Fruit fly (Drosophila melanogaster): Measurements from ENCODE around the gene CG10600.

The CG10600 gene

dm6 chr2L:18792806-18793205 is 46.7 kb downstream of the CG10600 start, which contains the start of gene ham:
Gene ham, minus strand, starts transcription at chr2L:18792906.
- TF ChIP-seq Myc (optimal IDR thresholded peaks at IDR 0.05) (no peak), jim (GFP tag; optimal IDR thresholded peaks at IDR 0.05) (no peak), Rel (GFP tag; optimal IDR thresholded peaks at IDR 0.05) (no peak), Rel (tag; optimal IDR thresholded peaks at IDR 0.05) (no peak), CG9705 (GFP tag; optimal IDR thresholded peaks at IDR 0.05) (no peak), tai (GFP tag; optimal IDR thresholded peaks at IDR 0.05) (no peak), Vsx2 (GFP tag; optimal IDR thresholded peaks at IDR 0.05; ENCODE audit: partially characterized antibody) (no peak), usp (GFP tag; optimal IDR thresholded peaks at IDR 0.05) (no peak), rgr (GFP tag; optimal IDR thresholded peaks at IDR 0.05) (no peak), Sp1 (GFP tag; optimal IDR thresholded peaks at IDR 0.05) (no peak), br (GFP tag; optimal IDR thresholded peaks at IDR 0.05) (no peak)

- no peak for TF ChIP-seq Jra (GFP tag; optimal IDR thresholded peaks at IDR 0.05)
- no peak for TF ChIP-seq woc (GFP tag; optimal IDR thresholded peaks at IDR 0.05)
- no peak for TF ChIP-seq Hr83 (GFP tag; optimal IDR thresholded peaks at IDR 0.05; ENCODE audit: poor library complexity, severe bottlenecking)
- TF ChIP-seq HLH106 (tag; optimal IDR thresholded peaks at IDR 0.05): no peak
- no peak for TF ChIP-seq Rel (GFP tag; optimal IDR thresholded peaks at IDR 0.05)
- TF ChIP-seq Rel (tag; optimal IDR thresholded peaks at IDR 0.05): peak; percentile 13
- no peak for TF ChIP-seq CG32264 (GFP tag; optimal IDR thresholded peaks at IDR 0.05)
- no peak for TF ChIP-seq Vsx2 (GFP tag; optimal IDR thresholded peaks at IDR 0.05; ENCODE audit: partially characterized antibody)
Measured at dm6 chr2L:18789773-18790385, 49.6 kb downstream of the CG10600 start.

DNA sequence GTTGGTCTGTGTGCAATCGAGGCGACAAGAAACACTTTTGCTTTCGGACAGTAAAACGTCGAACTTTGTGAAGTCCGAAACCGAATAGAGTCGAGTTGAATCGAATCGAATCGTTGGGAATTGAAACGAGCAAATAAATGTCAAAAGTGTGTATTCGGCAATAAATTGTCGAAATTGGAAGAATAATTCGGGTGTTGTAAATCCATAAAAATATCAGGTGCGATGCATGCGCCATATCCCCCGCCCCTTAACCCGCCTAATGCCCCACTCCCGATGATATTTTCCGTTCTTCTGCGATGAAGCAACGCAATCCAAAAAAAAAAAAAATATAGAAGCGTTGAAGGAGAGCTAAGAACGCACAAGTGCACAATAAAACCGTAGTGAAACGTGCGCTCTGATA is 50.5 kb downstream of the CG10600 start:
- TF ChIP-seq lola (GFP tag; optimal IDR thresholded peaks at IDR 0.05) (no peak), Sp1 (GFP tag; optimal IDR thresholded peaks at IDR 0.05) (peak; percentile 7), pan (optimal IDR thresholded peaks at IDR 0.05) (no peak), br (GFP tag; optimal IDR thresholded peaks at IDR 0.05) (no peak), dsf (GFP tag; optimal IDR thresholded peaks at IDR 0.05; ENCODE audit: borderline replicate concordance) (no peak), Rel (GFP tag; optimal IDR thresholded peaks at IDR 0.05) (no peak), Rel (tag; optimal IDR thresholded peaks at IDR 0.05) (peak; percentile 57), jim (GFP tag; optimal IDR thresholded peaks at IDR 0.05) (no peak), CrebA (GFP tag; optimal IDR thresholded peaks at IDR 0.05; ENCODE audit: borderline replicate concordance) (peak; percentile 20), foxo (GFP tag; optimal IDR thresholded peaks at IDR 0.05) (no peak), Hnf4 (GFP tag; optimal IDR thresholded peaks at IDR 0.05) (no peak), brk (GFP tag; optimal IDR thresholded peaks at IDR 0.05) (no peak), dl (GFP tag; optimal IDR thresholded peaks at IDR 0.05; ENCODE audit: insufficient read depth in 1 of 2, partially characterized antibody in 2 of 2) (no peak), GATAd (GFP tag; optimal IDR thresholded peaks at IDR 0.05) (no peak), Jra (GFP tag; optimal IDR thresholded peaks at IDR 0.05) (no peak), Myc (optimal IDR thresholded peaks at IDR 0.05) (no peak), sv (GFP tag; optimal IDR thresholded peaks at IDR 0.05) (no peak), woc (GFP tag; optimal IDR thresholded peaks at IDR 0.05) (no peak), CG9705 (GFP tag; optimal IDR thresholded peaks at IDR 0.05) (no peak), ey (GFP tag; optimal IDR thresholded peaks at IDR 0.05) (no peak), Vsx2 (GFP tag; optimal IDR thresholded peaks at IDR 0.05; ENCODE audit: partially characterized antibody) (no peak), h (GFP tag; optimal IDR thresholded peaks at IDR 0.05) (peak; percentile 27), sage (GFP tag; optimal IDR thresholded peaks at IDR 0.05) (no peak), N (GFP tag; optimal IDR thresholded peaks at IDR 0.05) (no peak), Dfd (GFP tag; optimal IDR thresholded peaks at IDR 0.05) (no peak), Dif (GFP tag; optimal IDR thresholded peaks at IDR 0.05; ENCODE audit: partially characterized antibody) (no peak)

dm6 chr2L:18787415-18787989 is 52.0 kb downstream of the CG10600 start:
- TF ChIP-seq N (GFP tag; optimal IDR thresholded peaks at IDR 0.05) (no peak), Rel (GFP tag; optimal IDR thresholded peaks at IDR 0.05) (no peak), Rel (tag; optimal IDR thresholded peaks at IDR 0.05) (peak; percentile 16), pan (optimal IDR thresholded peaks at IDR 0.05) (no peak), Vsx2 (GFP tag; optimal IDR thresholded peaks at IDR 0.05; ENCODE audit: partially characterized antibody) (no peak), Hr83 (GFP tag; optimal IDR thresholded peaks at IDR 0.05; ENCODE audit: poor library complexity, severe bottlenecking) (no peak)
